Worm (Caenorhabditis elegans): ENCODE measurements around the gene srx-14.

The srx-14 gene

DNA sequence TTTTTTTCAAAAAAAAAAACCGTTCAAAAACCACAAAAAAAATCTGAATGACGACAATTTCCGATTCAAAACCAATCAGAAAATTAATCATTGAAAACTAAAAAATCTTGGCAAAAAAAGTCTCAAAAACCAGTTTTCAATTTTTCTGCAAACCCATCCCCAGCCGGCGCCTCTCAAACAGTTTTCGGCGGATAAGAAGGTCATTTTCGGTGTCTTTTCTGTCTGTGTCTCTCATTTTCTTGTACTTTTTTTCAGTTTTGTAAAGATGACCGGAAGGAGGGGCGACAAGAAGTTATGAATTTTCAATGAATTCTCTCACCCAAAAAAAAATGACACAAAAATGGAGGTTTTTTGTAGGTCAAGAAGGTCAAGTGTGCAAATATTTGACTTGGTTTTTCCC lies 41.7 kb upstream of the srx-14 start:
- no peak for TF ChIP-seq pha-4 (tag; optimal IDR thresholded peaks at IDR 0.05)
- no peak for TF ChIP-seq pros-1 (tag; optimal IDR thresholded peaks at IDR 0.05)
- no peak for TF ChIP-seq zip-5 (tag; optimal IDR thresholded peaks at IDR 0.05)
- TF ChIP-seq unc-42 (tag; optimal IDR thresholded peaks at IDR 0.05) = no peak
- no peak for TF ChIP-seq nhr-232 (tag; optimal IDR thresholded peaks at IDR 0.05)
- TF ChIP-seq C38D4.7 (GFP tag; optimal IDR thresholded peaks at IDR 0.05) = no peak
- no peak for TF ChIP-seq hlh-6 (tag; optimal IDR thresholded peaks at IDR 0.05)
- TF ChIP-seq madf-2 (tag; optimal IDR thresholded peaks at IDR 0.05) = no peak
- TF ChIP-seq eyg-1 (tag; optimal IDR thresholded peaks at IDR 0.05) = no peak
- no peak for TF ChIP-seq elt-2 (tag; optimal IDR thresholded peaks at IDR 0.05)
- no peak for TF ChIP-seq nhr-11 (tag; optimal IDR thresholded peaks at IDR 0.05)
- TF ChIP-seq ets-4 (tag; optimal IDR thresholded peaks at IDR 0.05) = no peak
- no peak for TF ChIP-seq ceh-30 (tag; optimal IDR thresholded peaks at IDR 0.05)
- no peak for TF ChIP-seq ceh-6 (GFP tag; optimal IDR thresholded peaks at IDR 0.05)
- TF ChIP-seq unc-3 (GFP tag; conservative IDR thresholded peaks at IDR 0.05) = no peak
- no peak for TF ChIP-seq unc-3 (tag; optimal IDR thresholded peaks at IDR 0.05)
- TF ChIP-seq K02D7.2 (tag; optimal IDR thresholded peaks at IDR 0.05) = no peak
- TF ChIP-seq ceh-22 (tag; optimal IDR thresholded peaks at IDR 0.05) = no peak

ce11 chrIV:1148425-1149151 lies 35.0 kb upstream of the srx-14 start:
- TF ChIP-seq elt-2 (tag; optimal IDR thresholded peaks at IDR 0.05) = peak; percentile 61
- TF ChIP-seq fkh-6 (tag; optimal IDR thresholded peaks at IDR 0.05) = no peak
- no peak for TF ChIP-seq ceh-18 (tag; optimal IDR thresholded peaks at IDR 0.05)
- no peak for TF ChIP-seq elt-4 (tag; optimal IDR thresholded peaks at IDR 0.05)

DNA sequence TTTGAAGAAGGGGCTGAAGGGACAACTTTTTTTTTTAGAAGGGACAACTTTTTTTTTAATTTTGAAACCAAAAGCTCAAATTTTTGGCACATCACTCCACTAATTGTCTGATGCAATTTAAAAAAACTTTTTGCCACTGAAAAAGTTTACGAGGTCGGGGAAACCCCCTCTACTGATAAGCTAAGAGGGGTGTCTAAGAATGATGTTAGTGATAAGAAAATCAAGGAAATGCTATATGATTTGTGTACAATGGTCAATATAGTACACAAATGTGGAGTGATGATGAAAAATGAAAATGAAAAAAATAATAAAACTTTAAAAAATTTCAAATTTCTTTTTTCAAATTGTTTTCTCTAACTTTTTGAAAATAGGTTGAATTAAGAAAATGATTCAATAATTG lies 34.1 kb upstream of the srx-14 start:
- no peak for TF ChIP-seq ceh-24 (tag; optimal IDR thresholded peaks at IDR 0.05)
- peak; percentile 79 for TF ChIP-seq elt-2 (tag; optimal IDR thresholded peaks at IDR 0.05)
- TF ChIP-seq fkh-10 (GFP tag; optimal IDR thresholded peaks at IDR 0.05) = no peak
- no peak for TF ChIP-seq fax-1 (tag; optimal IDR thresholded peaks at IDR 0.05)
- TF ChIP-seq npax-4 (tag; optimal IDR thresholded peaks at IDR 0.05) = no peak

DNA sequence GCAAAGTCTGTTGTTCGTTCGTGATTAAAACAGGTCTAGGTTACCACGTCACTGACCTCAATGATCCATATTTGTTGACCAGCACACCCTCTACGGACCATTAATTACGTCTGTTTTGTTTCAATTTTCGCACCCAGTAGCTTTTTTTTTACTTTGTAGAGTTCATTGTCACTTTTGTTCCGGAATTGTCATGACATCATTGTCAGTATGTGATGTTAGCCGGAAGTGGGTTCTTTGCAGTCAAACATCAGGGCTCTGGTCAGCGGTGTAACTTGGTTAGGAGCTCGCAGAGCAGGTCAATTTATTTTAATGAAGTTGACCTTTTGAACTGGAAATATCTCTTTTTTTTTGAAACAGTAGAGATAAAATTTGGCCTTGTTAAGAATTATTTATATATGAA lies 23.1 kb upstream of the srx-14 start, which contains the start of gene C44B12.6:
Gene C44B12.6 (minus strand): TSS at position 101 of the 400 bp plus-strand sequence.
- no peak for TF ChIP-seq ref-2 (tag; optimal IDR thresholded peaks at IDR 0.05)
- TF ChIP-seq ahr-1 (tag; optimal IDR thresholded peaks at IDR 0.05) = no peak
- no peak for TF ChIP-seq lin-11 (tag; optimal IDR thresholded peaks at IDR 0.05)
- no peak for TF ChIP-seq hlh-13 (GFP tag; optimal IDR thresholded peaks at IDR 0.05)
- TF ChIP-seq unc-55 (GFP tag; optimal IDR thresholded peaks at IDR 0.05) = no peak
- no peak for TF ChIP-seq gmeb-2 (tag; optimal IDR thresholded peaks at IDR 0.05)
- no peak for TF ChIP-seq K02D7.2 (tag; optimal IDR thresholded peaks at IDR 0.05)
- no peak for TF ChIP-seq eyg-1 (tag; optimal IDR thresholded peaks at IDR 0.05)
- TF ChIP-seq sdc-2 (tag; optimal IDR thresholded peaks at IDR 0.05) = no peak
- no peak for TF ChIP-seq unc-86 (tag; optimal IDR thresholded peaks at IDR 0.05)
- no peak for TF ChIP-seq unc-42 (tag; optimal IDR thresholded peaks at IDR 0.05)
- TF ChIP-seq elt-2 (tag; optimal IDR thresholded peaks at IDR 0.05) = no peak
- no peak for TF ChIP-seq dmd-4 (tag; optimal IDR thresholded peaks at IDR 0.05; ENCODE audit: borderline replicate concordance)
- no peak for TF ChIP-seq mec-3 (tag; optimal IDR thresholded peaks at IDR 0.05; ENCODE audit: borderline replicate concordance)
- no peak for TF ChIP-seq pqm-1 (tag; optimal IDR thresholded peaks at IDR 0.05)
- no peak for TF ChIP-seq syd-9 (tag; optimal IDR thresholded peaks at IDR 0.05)
- no peak for TF ChIP-seq pha-4 (tag; optimal IDR thresholded peaks at IDR 0.05)
- no peak for TF ChIP-seq ceh-2 (tag; optimal IDR thresholded peaks at IDR 0.05)

Measured in whole organism, late embryonic.